Worm (Caenorhabditis elegans): ENCODE measurements around the gene glo-4.

DNA sequence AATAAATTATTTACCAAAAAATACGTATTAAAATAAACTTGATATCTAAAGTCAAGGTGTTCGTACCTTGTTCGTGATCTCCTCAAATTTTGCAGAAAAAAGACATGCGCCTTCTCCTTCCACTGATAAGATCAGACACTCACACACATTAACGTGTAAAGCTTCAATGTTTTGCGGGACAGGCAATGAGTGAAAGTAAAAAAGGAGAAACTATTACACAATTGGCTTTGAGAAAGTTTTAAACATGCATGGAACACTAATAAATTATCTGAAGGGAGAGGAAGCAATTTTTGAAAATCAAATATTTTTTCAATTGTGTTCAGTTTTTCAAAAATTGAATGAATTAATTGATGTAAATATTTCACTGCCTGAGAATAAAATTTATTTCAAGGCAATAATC lies 18.0 kb downstream of the glo-4 start:
- TF ChIP-seq dao-5 (tag; optimal IDR thresholded peaks at IDR 0.05) (no peak), W03F9.2 (tag; optimal IDR thresholded peaks at IDR 0.05) (no peak), him-1 (tag; optimal IDR thresholded peaks at IDR 0.05) (no peak)
